Worm (Caenorhabditis elegans) whole organism, early embryonic: ENCODE data around the gene F19B6.10.

ENCODE experiments used
- aly-1 ChIP-seq: sonication (generic microtip); optimal IDR thresholded peaks from 2 replicates; lab custom pipeline; 2016; ENCODE audit warnings: missing genetic modification characterization, missing compliant biosample characterization
- ama-1 ChIP-seq: fragments of 150-350 bp; optimal IDR thresholded peaks from 2 replicates; lab custom pipeline; 2014
- ceh-13 ChIP-seq: fragments of 200-800 bp; sonication (Bioruptor generic); optimal IDR thresholded peaks from 2 replicates; lab custom pipeline; 2018; ENCODE audit warnings: mild to moderate bottlenecking, missing genetic modification characterization, missing compliant biosample characterization
- ceh-36 ChIP-seq: sonication (generic microtip); optimal IDR thresholded peaks from 2 replicates; lab custom pipeline; 2016; ENCODE audit warnings: missing genetic modification characterization, inconsistent platforms, missing compliant biosample characterization
- ets-7 ChIP-seq: sonication (generic microtip); optimal IDR thresholded peaks from 2 replicates; lab custom pipeline; 2016; ENCODE audit warnings: missing genotype, missing genetic modification characterization, missing compliant biosample characterization
- flt-1 ChIP-seq: fragments of 200-800 bp; sonication (Bioruptor generic); IDR thresholded peaks from 2 replicates; pipeline ENCODE4 v1.3.6; 2022; ENCODE audit warnings: missing genetic modification characterization, missing compliant biosample characterization
- hmbx-1 ChIP-seq: sonication (generic microtip); optimal IDR thresholded peaks from 2 replicates; lab custom pipeline; 2016; ENCODE audit warnings: mild to moderate bottlenecking, missing genetic modification characterization, missing compliant biosample characterization
- hnd-1 ChIP-seq: sonication (generic microtip); optimal IDR thresholded peaks from 2 replicates; lab custom pipeline; 2016; ENCODE audit warnings: missing genetic modification characterization, missing compliant biosample characterization
- pes-1 ChIP-seq: fragments of 200-800 bp; sonication (Bioruptor generic); IDR thresholded peaks from 2 replicates; pipeline ENCODE4 v1.3.6; 2022; ENCODE audit warnings: missing genetic modification reagents, missing genetic modification characterization, missing compliant biosample characterization
- scrt-1 ChIP-seq: fragments of 200-800 bp; sonication (Bioruptor generic); IDR thresholded peaks from 2 replicates; pipeline ENCODE4 v1.3.6; 2022; ENCODE audit warnings: missing genetic modification characterization, missing compliant biosample characterization
- sea-1 ChIP-seq: fragments of 200-800 bp; sonication (Bioruptor generic); conservative IDR thresholded peaks from 2 replicates; pipeline ENCODE4 v1.3.6; 2022; ENCODE audit warnings: missing genetic modification characterization, missing compliant biosample characterization
- tbx-11 ChIP-seq: fragments of 200-800 bp; sonication (Bioruptor generic); IDR thresholded peaks from 2 replicates; pipeline ENCODE4 v1.3.6; 2022; ENCODE audit warnings: missing genetic modification characterization, missing compliant biosample characterization
- tbx-37 ChIP-seq: fragments of 200-800 bp; sonication (Bioruptor generic); conservative IDR thresholded peaks from 2 replicates; pipeline ENCODE4 v1.3.6; 2022; ENCODE audit warnings: missing genetic modification reagents, missing genetic modification characterization, missing compliant biosample characterization
- tra-4 ChIP-seq: sonication (generic microtip); optimal IDR thresholded peaks from 2 replicates; lab custom pipeline; 2017; ENCODE audit warnings: missing genetic modification characterization, missing compliant biosample characterization

DNA sequence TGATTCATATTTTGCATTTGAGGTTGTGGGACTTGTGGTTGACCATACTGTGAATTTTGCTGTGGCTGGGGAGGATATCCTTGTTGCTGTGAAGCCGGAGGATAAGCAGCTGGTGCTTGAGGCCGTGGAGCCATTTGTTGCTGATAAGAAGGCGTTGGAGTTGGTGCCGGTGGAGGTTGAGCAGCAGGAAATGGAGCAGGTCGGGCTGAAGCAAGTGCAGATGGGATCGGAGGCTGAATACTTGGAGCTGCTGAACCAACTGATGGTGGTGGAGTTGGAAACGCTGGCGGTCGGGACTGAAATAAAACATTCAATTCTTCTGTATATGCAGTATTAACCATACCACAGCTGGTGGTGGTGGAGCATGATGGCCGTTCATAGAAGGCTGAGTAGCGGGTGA, 23.0 kb downstream of the F19B6.10 start:
- no peak for TF ChIP-seq aly-1 (tag; lab: Kevin White, UChicago)
- TF ChIP-seq hnd-1 (tag; lab: Kevin White, UChicago), result no peak
- no peak for TF ChIP-seq tra-4
- no peak for TF ChIP-seq tbx-37
- no peak for TF ChIP-seq flt-1 (GFP tag; lab: Robert Waterston, UW)
- TF ChIP-seq ama-1 (lab: Kevin White, UChicago), result no peak
- TF ChIP-seq ceh-36 (tag; lab: Kevin White, UChicago), result no peak
- no peak for TF ChIP-seq sea-1 (GFP tag; lab: Robert Waterston, UW)
- no peak for TF ChIP-seq ceh-13 (GFP tag; lab: Kevin White, UChicago)
- no peak for TF ChIP-seq ets-7 (tag; lab: Kevin White, UChicago)
- no peak for TF ChIP-seq tbx-11 (GFP tag; lab: Robert Waterston, UW)
- no peak for TF ChIP-seq pes-1 (GFP tag; lab: Robert Waterston, UW)
- TF ChIP-seq hmbx-1 (tag; lab: Kevin White, UChicago), result no peak
- no peak for TF ChIP-seq scrt-1
